Worm (Caenorhabditis elegans) whole organism, L1 larva: Measurements from ENCODE around the gene T01B7.5.

Source experiments
- C04F5.9 ChIP-seq: sonication (generic microtip); optimal IDR thresholded peaks from 2 replicates; lab custom pipeline; 2016; ENCODE audit warnings: missing genetic modification characterization, missing compliant biosample characterization
- C34B4.2 ChIP-seq: sonication (generic microtip); optimal IDR thresholded peaks from 2 replicates; lab custom pipeline; 2017; ENCODE audit warnings: mild to moderate bottlenecking, missing genetic modification characterization, missing compliant biosample characterization
- F16B12.6 ChIP-seq: fragments of 150-350 bp; optimal IDR thresholded peaks from 2 replicates; lab custom pipeline; 2014; ENCODE audit warnings: missing biosample characterization, missing genetic modification characterization
- Y116A8C.19 ChIP-seq: sonication (generic microtip); optimal IDR thresholded peaks from 2 replicates; lab custom pipeline; 2016; ENCODE audit warnings: missing compliant biosample characterization, missing genetic modification characterization, borderline replicate concordance
- alr-1 ChIP-seq: fragments of 200-800 bp; sonication (Bioruptor generic); optimal IDR thresholded peaks from 2 replicates; lab custom pipeline; 2018; ENCODE audit warnings: borderline replicate concordance, mild to moderate bottlenecking, missing genetic modification characterization, missing compliant biosample characterization
- ama-1 ChIP-seq: fragments of 150-350 bp; optimal IDR thresholded peaks from 2 replicates; lab custom pipeline; 2014
- blmp-1 ChIP-seq: fragments of 150-350 bp; optimal IDR thresholded peaks from 2 replicates; lab custom pipeline; 2014; ENCODE audit warnings: missing biosample characterization, missing genetic modification characterization
- ceh-63 ChIP-seq: fragments of 200-800 bp; sonication (Bioruptor generic); optimal IDR thresholded peaks from 2 replicates; lab custom pipeline; 2018; ENCODE audit warnings: mild to moderate bottlenecking, missing genetic modification characterization, missing compliant biosample characterization
- ceh-88 ChIP-seq: fragments of 200-800 bp; sonication (Bioruptor generic); IDR thresholded peaks from 2 replicates; pipeline ENCODE4 v1.3.6; 2022; ENCODE audit warnings: missing genetic modification characterization, missing compliant biosample characterization
- dpl-1 ChIP-seq, 3 experiments: fragments of 150-350 bp in 2 of 3; sonication (generic microtip) in 1 of 3; optimal IDR thresholded peaks; 2 replicates each; lab custom pipeline; 2014 to 2017; ENCODE audit warnings: missing biosample characterization in 3 of 3, missing genetic modification characterization in 3 of 3, missing genetic modification reagents in 3 of 3
- dsc-1 ChIP-seq: sonication (generic microtip); optimal IDR thresholded peaks from 2 replicates; lab custom pipeline; 2016; ENCODE audit warnings: mild to moderate bottlenecking, missing genetic modification characterization, missing compliant biosample characterization
- efl-1 ChIP-seq, 4 experiments: fragments of 150-350 bp; optimal IDR thresholded peaks in 3 of 4; peaks in 1 of 4; 1 replicate in 1 of 4; 2 replicates in 3 of 4; lab custom pipeline; 2014; ENCODE audit warnings: missing biosample characterization in 2 of 4, missing genetic modification characterization in 2 of 4, missing genetic modification reagents in 2 of 4
- egl-13 ChIP-seq: sonication (generic microtip); optimal IDR thresholded peaks from 2 replicates; lab custom pipeline; 2016; ENCODE audit warnings: missing genotype, missing genetic modification reagents, missing genetic modification characterization, missing compliant biosample characterization
- elt-2 ChIP-seq: sonication (generic microtip); optimal IDR thresholded peaks from 2 replicates; lab custom pipeline; 2016; ENCODE audit warnings: missing genetic modification characterization, mild to moderate bottlenecking, inconsistent platforms, missing compliant biosample characterization, missing genetic modification reagents
- elt-3 ChIP-seq, 6 experiments: fragments of 150-350 bp in 1 of 6; sonication (generic microtip); optimal IDR thresholded peaks; 2 replicates each; lab custom pipeline; 2017 to 2018; ENCODE audit warnings: missing biosample characterization in 6 of 6, missing genetic modification characterization in 6 of 6, inconsistent platforms in 1 of 6
- fkh-8 ChIP-seq: sonication (generic microtip); optimal IDR thresholded peaks from 2 replicates; lab custom pipeline; 2016; ENCODE audit warnings: mild to moderate bottlenecking, missing genetic modification characterization, missing compliant biosample characterization
- lin-14 ChIP-seq: fragments of 200-800 bp; sonication (Bioruptor generic); optimal IDR thresholded peaks from 2 replicates; lab custom pipeline; 2018; ENCODE audit warnings: mild to moderate bottlenecking, missing genetic modification characterization, moderate library complexity, missing compliant biosample characterization
- lir-3 ChIP-seq: sonication (generic microtip); optimal IDR thresholded peaks from 2 replicates; lab custom pipeline; 2016; ENCODE audit warnings: mild to moderate bottlenecking, missing genetic modification characterization, moderate library complexity, missing compliant biosample characterization; ENCODE audit not compliant: poor library complexity
- mdl-1 ChIP-seq, 2 experiments: fragments of 150-350 bp; optimal IDR thresholded peaks; 2 replicates each; lab custom pipeline; 2014 to 2017; ENCODE audit warnings: missing biosample characterization in 2 of 2, missing genetic modification characterization in 2 of 2, inconsistent platforms in 1 of 2
- nhr-12 ChIP-seq: sonication (generic microtip); optimal IDR thresholded peaks from 2 replicates; lab custom pipeline; 2017; ENCODE audit warnings: missing biosample characterization, missing genetic modification characterization
- nhr-20 ChIP-seq: sonication (generic microtip); optimal IDR thresholded peaks from 2 replicates; lab custom pipeline; 2016; ENCODE audit warnings: mild to moderate bottlenecking, missing genetic modification characterization, missing compliant biosample characterization
- nhr-28 ChIP-seq: fragments of 150-350 bp; optimal IDR thresholded peaks from 2 replicates; lab custom pipeline; 2014; ENCODE audit warnings: missing biosample characterization, missing genetic modification characterization
- nhr-47 ChIP-seq: sonication (generic microtip); optimal IDR thresholded peaks from 2 replicates; lab custom pipeline; 2016; ENCODE audit warnings: mild to moderate bottlenecking, missing genetic modification characterization, moderate library complexity, missing compliant biosample characterization
- nhr-71 ChIP-seq: sonication (generic microtip); optimal IDR thresholded peaks from 2 replicates; lab custom pipeline; 2016; ENCODE audit warnings: mild to moderate bottlenecking, missing genetic modification characterization, moderate library complexity, missing compliant biosample characterization
- nhr-76 ChIP-seq: sonication (generic microtip); optimal IDR thresholded peaks from 2 replicates; lab custom pipeline; 2017; ENCODE audit warnings: missing biosample characterization, missing genetic modification characterization
- rnt-1 ChIP-seq: sonication (generic microtip); optimal IDR thresholded peaks from 2 replicates; lab custom pipeline; 2016; ENCODE audit warnings: mild to moderate bottlenecking, missing genetic modification characterization, moderate library complexity, missing compliant biosample characterization
- skn-1 ChIP-seq: fragments of 150-350 bp; optimal IDR thresholded peaks from 2 replicates; lab custom pipeline; 2014; ENCODE audit warnings: missing biosample characterization, missing genetic modification characterization
- snpc-4 ChIP-seq: fragments of 150-350 bp; optimal IDR thresholded peaks from 2 replicates; lab custom pipeline; 2014; ENCODE audit warnings: missing biosample characterization, missing genetic modification characterization
- tlp-1 ChIP-seq: fragments of 150-350 bp; optimal IDR thresholded peaks from 2 replicates; lab custom pipeline; 2014; ENCODE audit warnings: missing biosample characterization, missing genetic modification characterization
- unc-130 ChIP-seq: fragments of 150-350 bp; optimal IDR thresholded peaks from 2 replicates; lab custom pipeline; 2017; ENCODE audit warnings: missing biosample characterization, missing genetic modification characterization, inconsistent platforms
- unc-30 ChIP-seq: sonication (generic microtip); optimal IDR thresholded peaks from 2 replicates; lab custom pipeline; 2017; ENCODE audit warnings: missing biosample characterization, missing genetic modification characterization
- unc-86 ChIP-seq: sonication (generic microtip); optimal IDR thresholded peaks from 2 replicates; lab custom pipeline; 2016; ENCODE audit warnings: missing genetic modification characterization, missing compliant biosample characterization
- unc-98 ChIP-seq: fragments of 200-800 bp; sonication (Bioruptor generic); IDR thresholded peaks from 2 replicates; pipeline ENCODE4 v1.3.6; 2022; ENCODE audit warnings: missing genetic modification characterization, missing compliant biosample characterization
- vab-15 ChIP-seq: sonication (generic microtip); optimal IDR thresholded peaks from 2 replicates; lab custom pipeline; 2017; ENCODE audit warnings: missing genotype, mild to moderate bottlenecking, missing genetic modification characterization, missing compliant biosample characterization
- ztf-4 ChIP-seq: fragments of 150-350 bp; optimal IDR thresholded peaks from 2 replicates; lab custom pipeline; 2014; ENCODE audit warnings: missing biosample characterization, missing genetic modification characterization

T01B7.5 gene

DNA sequence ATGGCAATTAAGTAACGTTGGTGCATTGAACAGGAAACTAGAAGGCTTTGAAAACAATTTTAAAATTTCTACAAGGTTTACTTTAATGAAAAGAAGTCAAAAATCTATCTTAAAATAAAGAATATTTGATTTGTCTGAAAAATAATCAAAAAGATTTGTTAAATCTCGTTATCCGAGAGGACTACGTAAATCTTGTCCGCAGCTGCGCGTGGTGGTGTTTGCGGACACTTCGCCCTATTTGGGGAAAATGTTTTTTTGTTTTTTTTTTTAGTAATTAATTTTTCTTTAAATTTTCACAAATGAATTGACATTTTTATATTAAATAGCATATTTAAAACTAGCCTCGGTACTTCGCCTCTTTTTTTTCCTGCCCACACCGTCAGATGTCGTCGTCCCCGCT is 32.7 kb upstream of the T01B7.5 start (continued):
- TF ChIP-seq F16B12.6, result peak; percentile 90
- peak; percentile 33 to 58 (median 50) for TF ChIP-seq dpl-1 (GFP tag; optimal IDR thresholded peaks at IDR 0.05; lab: Kevin White, UChicago)
- no peak for TF ChIP-seq nhr-28
- TF ChIP-seq efl-1 (optimal IDR thresholded peaks at IDR 0.05; lab: Kevin White, UChicago), result peak; percentile 41 to 66
- peak; percentile 59 to 77 for TF ChIP-seq efl-1 (GFP tag; optimal IDR thresholded peaks at IDR 0.05 in 1 of 2; lab: Kevin White, UChicago)

ce11 chrII:8684824-8685223 is 31.8 kb upstream of the T01B7.5 start, which contains the start of gene hgap-2:
Gene hgap-2 (minus strand): TSS chrII:8684924.
- TF ChIP-seq unc-130 (no peak), ceh-88 (GFP tag; lab: Robert Waterston, UW) (no peak), elt-2 (no peak), fkh-8 (no peak)

- TF ChIP-seq unc-86 (tag; lab: Kevin White, UChicago), result no peak
- no peak for TF ChIP-seq ceh-88 (GFP tag; lab: Robert Waterston, UW)
- TF ChIP-seq C04F5.9 (tag; lab: Kevin White, UChicago), result no peak
- TF ChIP-seq ztf-4 (tag; lab: Kevin White, UChicago), result no peak
- TF ChIP-seq snpc-4, result no peak
- no peak for TF ChIP-seq nhr-20
- TF ChIP-seq ceh-63 (GFP tag; lab: Kevin White, UChicago), result no peak
- TF ChIP-seq elt-3 (tag; optimal IDR thresholded peaks at IDR 0.05; lab: Kevin White, UChicago), result no peak
- TF ChIP-seq mdl-1 (tag; optimal IDR thresholded peaks at IDR 0.05; lab: Kevin White, UChicago), result no peak
- TF ChIP-seq unc-30 (tag; lab: Kevin White, UChicago), result no peak
- TF ChIP-seq unc-98 (GFP tag; lab: Robert Waterston, UW), result no peak
- no peak for TF ChIP-seq vab-15
- no peak for TF ChIP-seq lin-14 (GFP tag; lab: Kevin White, UChicago)
- no peak for TF ChIP-seq egl-13 (tag; lab: Kevin White, UChicago)
- no peak for TF ChIP-seq nhr-47 (tag; lab: Kevin White, UChicago)
- TF ChIP-seq tlp-1 (tag; lab: Kevin White, UChicago), result no peak
These were observed 31.0 kb upstream of the T01B7.5 start, which contains the start of gene C34C6.9 for ce11 chrII:8685623-8686022. Gene C34C6.9 (plus strand): TSS chrII:8685923.

DNA sequence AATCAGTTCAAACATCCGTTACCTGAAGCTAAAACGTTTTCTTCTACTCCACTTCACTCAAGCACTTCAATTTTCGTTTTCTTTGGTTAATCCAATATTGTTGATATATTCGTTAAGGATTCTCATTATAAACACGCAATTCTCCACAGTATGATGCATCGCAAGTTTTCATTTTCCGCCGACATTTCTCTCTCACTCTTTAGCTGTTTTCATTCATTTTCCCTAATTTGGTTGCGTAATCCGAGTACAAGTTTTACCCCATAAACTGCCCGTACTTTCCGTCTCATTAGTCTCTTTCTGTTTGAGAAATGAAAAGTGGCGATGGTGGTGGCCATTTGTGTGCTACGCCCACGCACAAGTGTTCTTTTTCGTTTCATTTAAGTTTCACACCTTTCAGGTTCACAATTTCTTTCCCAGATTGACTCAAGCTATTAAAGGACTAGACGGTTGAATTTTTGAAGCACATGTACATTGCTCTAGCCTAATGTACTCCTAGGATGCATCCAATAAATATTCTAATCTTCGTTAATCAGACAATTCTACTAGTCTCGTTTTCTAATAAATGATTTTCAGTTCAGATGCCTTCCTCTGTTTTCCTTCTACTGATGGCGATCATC is 25.2 kb upstream of the T01B7.5 start, which contains the start of gene C34C6.3:
TSS of gene C34C6.3 (plus strand) at position 567 of the 617 bp plus-strand sequence.
- TF ChIP-seq blmp-1 (tag; lab: Kevin White, UChicago) (peak; percentile 90), nhr-28 (no peak), egl-13 (tag; lab: Kevin White, UChicago) (no peak), nhr-12 (tag; lab: Kevin White, UChicago) (no peak), skn-1 (tag; lab: Kevin White, UChicago) (no peak), lin-14 (GFP tag; lab: Kevin White, UChicago) (no peak)

DNA sequence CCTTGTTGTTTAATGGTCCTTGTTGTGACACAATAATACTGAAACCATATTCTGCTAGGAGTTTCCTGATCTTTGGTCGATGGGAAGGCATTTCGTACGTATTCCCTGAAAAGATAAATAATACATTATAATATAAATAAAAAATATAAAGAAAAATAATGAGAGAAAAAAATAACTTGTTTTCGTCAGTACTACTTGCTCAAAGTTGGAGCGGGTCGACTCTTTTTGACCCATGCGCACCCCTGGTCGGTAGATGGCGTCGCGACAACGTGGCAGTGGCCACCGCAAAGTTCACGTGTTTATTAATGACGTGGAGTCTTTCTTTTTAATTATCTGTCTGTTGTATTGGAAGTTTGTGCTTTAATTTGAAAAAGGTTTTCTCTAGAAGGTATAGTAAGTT is 20.8 kb upstream of the T01B7.5 start, which contains the start of gene C34C6.10:
TSS of gene C34C6.10 (minus strand) at position 101 of the 400 bp plus-strand sequence.
- TF ChIP-seq nhr-71 (tag; lab: Kevin White, UChicago), result no peak
- TF ChIP-seq unc-130, result no peak
- TF ChIP-seq rnt-1 (tag; lab: Kevin White, UChicago), result no peak
- no peak for TF ChIP-seq C34B4.2 (tag; lab: Kevin White, UChicago)
- no peak for TF ChIP-seq elt-3 (tag; optimal IDR thresholded peaks at IDR 0.05; lab: Kevin White, UChicago)
- no peak for TF ChIP-seq blmp-1 (tag; lab: Kevin White, UChicago)
- no peak for TF ChIP-seq lir-3
- TF ChIP-seq lin-14 (GFP tag; lab: Kevin White, UChicago), result no peak
- TF ChIP-seq dsc-1 (tag; lab: Kevin White, UChicago), result no peak
- no peak for TF ChIP-seq ama-1
- no peak for TF ChIP-seq ceh-88 (GFP tag; lab: Robert Waterston, UW)
- no peak for TF ChIP-seq alr-1
- no peak for TF ChIP-seq Y116A8C.19 (tag; lab: Kevin White, UChicago)
- TF ChIP-seq unc-86 (tag; lab: Kevin White, UChicago), result no peak
- no peak for TF ChIP-seq nhr-76
- TF ChIP-seq, all 84 proteins: peak for 0
